Fruit fly (Drosophila melanogaster): ENCODE results near the gene tctn.

- no peak for TF ChIP-seq pan (optimal IDR thresholded peaks at IDR 0.05)
- no peak for TF ChIP-seq pan (GFP tag; optimal IDR thresholded peaks at IDR 0.05 in 1 of 2, IDR thresholded peaks at IDR 0.05 in 1 of 2)
- TF ChIP-seq h (optimal IDR thresholded peaks at IDR 0.05): no peak
- no peak for TF ChIP-seq CG2889 (GFP tag; IDR thresholded peaks at IDR 0.05)
- no peak for TF ChIP-seq tx (GFP tag; optimal IDR thresholded peaks at IDR 0.05)
- no peak for TF ChIP-seq CG7372 (GFP tag; IDR thresholded peaks at IDR 0.05)
Measured at dm6 chr2L:6179990-6180389, 49.5 kb upstream of the tctn start.

Data from whole organism, embryonic.